Worm (Caenorhabditis elegans) whole organism, L4 larva: ENCODE measurements around the gene sand-1.

Experiments
- F26F4.8 ChIP-seq: fragments of 200-800 bp; sonication (Bioruptor generic); conservative IDR thresholded peaks from 2 replicates; pipeline ENCODE4 v1.3.6; 2022; ENCODE audit warnings: missing genetic modification characterization, missing compliant biosample characterization
- F44E2.7 ChIP-seq: fragments of 200-800 bp; sonication (Bioruptor generic); IDR thresholded peaks from 2 replicates; pipeline ENCODE4 v2.1.2; 2022; ENCODE audit warnings: missing genetic modification characterization, missing compliant biosample characterization
- Y5F2A.4 ChIP-seq: fragments of 200-800 bp; sonication (Bioruptor generic); optimal IDR thresholded peaks from 2 replicates; lab custom pipeline; 2018; ENCODE audit warnings: mild to moderate bottlenecking, missing genetic modification characterization, missing compliant biosample characterization
- aha-1 ChIP-seq: fragments of 150-350 bp; peaks from one replicate; lab custom pipeline; 2014; ENCODE audit warnings: missing biosample characterization, missing genetic modification characterization
- ceh-20 ChIP-seq: fragments of 200-800 bp; sonication (Bioruptor generic); IDR thresholded peaks from 2 replicates; pipeline ENCODE4 v1.3.6; 2022; ENCODE audit warnings: missing genetic modification reagents, missing genetic modification characterization, missing compliant biosample characterization
- ceh-82 ChIP-seq: sonication (generic microtip); optimal IDR thresholded peaks from 2 replicates; lab custom pipeline; 2017; ENCODE audit warnings: missing biosample characterization, missing genetic modification characterization
- ces-1 ChIP-seq: fragments of 150-350 bp; sonication (generic microtip); optimal IDR thresholded peaks from 4 replicates; lab custom pipeline; 2014; ENCODE audit warnings: missing biosample characterization, missing genetic modification reagents, missing genetic modification characterization
- ctbp-1 ChIP-seq: fragments of 200-800 bp; sonication (Bioruptor generic); IDR thresholded peaks from 2 replicates; pipeline ENCODE4 v1.3.6; 2022; ENCODE audit warnings: missing genetic modification reagents, missing genetic modification characterization, missing compliant biosample characterization
- daf-12 ChIP-seq: fragments of 150-350 bp; optimal IDR thresholded peaks from 2 replicates; lab custom pipeline; 2014; ENCODE audit warnings: missing biosample characterization, missing genetic modification reagents, missing genetic modification characterization
- daf-16 ChIP-seq, 3 experiments: sonication (generic microtip); optimal IDR thresholded peaks; 2 replicates each; lab custom pipeline; 2016 to 2017; ENCODE audit warnings: missing genetic modification characterization in 3 of 3, missing genetic modification reagents in 3 of 3, mild to moderate bottlenecking in 2 of 3, missing compliant biosample characterization in 2 of 3, missing biosample characterization in 1 of 3, moderate library complexity in 1 of 3
- daf-19 ChIP-seq: fragments of 200-800 bp; sonication (Bioruptor generic); conservative IDR thresholded peaks from 2 replicates; pipeline ENCODE4 v1.3.6; 2022; ENCODE audit warnings: missing genetic modification characterization, missing compliant biosample characterization
- dmd-6 ChIP-seq: fragments of 200-800 bp; sonication (Bioruptor generic); IDR thresholded peaks from 2 replicates; pipeline ENCODE4 v1.3.6; 2022; ENCODE audit warnings: missing genetic modification reagents, missing genetic modification characterization, missing compliant biosample characterization
- dmd-8 ChIP-seq: fragments of 200-800 bp; sonication (Bioruptor generic); IDR thresholded peaks from 2 replicates; pipeline ENCODE4 v1.3.6; 2022; ENCODE audit warnings: missing genetic modification characterization, missing compliant biosample characterization
- dve-1 ChIP-seq: sonication (generic microtip); optimal IDR thresholded peaks from 2 replicates; lab custom pipeline; 2017; ENCODE audit warnings: antibody characterized with exemption, mild to moderate bottlenecking, missing genetic modification characterization, missing compliant biosample characterization; ENCODE audit not compliant: insufficient read depth
- hlh-11 ChIP-seq: fragments of 200-800 bp; sonication (Bioruptor generic); optimal IDR thresholded peaks from 2 replicates; lab custom pipeline; 2018; ENCODE audit warnings: mild to moderate bottlenecking, missing genetic modification characterization, missing compliant biosample characterization
- hmg-1.1 ChIP-seq: fragments of 200-800 bp; sonication (Bioruptor generic); IDR thresholded peaks from 2 replicates; pipeline ENCODE4 v1.3.6; 2022; ENCODE audit warnings: missing genetic modification reagents, missing genetic modification characterization, missing compliant biosample characterization
- lim-7 ChIP-seq: fragments of 200-800 bp; sonication (Bioruptor generic); IDR thresholded peaks from 2 replicates; pipeline ENCODE4 v1.3.6; 2022; ENCODE audit warnings: missing genetic modification characterization, missing compliant biosample characterization
- lin-1 ChIP-seq: fragments of 200-800 bp; sonication (Bioruptor generic); IDR thresholded peaks from 2 replicates; pipeline ENCODE4 v1.3.6; 2022; ENCODE audit warnings: missing genetic modification reagents, missing genetic modification characterization, missing compliant biosample characterization
- lin-39 ChIP-seq: fragments of 150-350 bp; optimal IDR thresholded peaks from 2 replicates; lab custom pipeline; 2014; ENCODE audit warnings: missing biosample characterization, missing genetic modification reagents, missing genetic modification characterization
- madf-9 ChIP-seq: fragments of 200-800 bp; sonication (Bioruptor generic); conservative IDR thresholded peaks from 2 replicates; pipeline ENCODE4 v1.3.6; 2022; ENCODE audit warnings: missing genetic modification reagents, missing genetic modification characterization, missing compliant biosample characterization
- mdt-29 ChIP-seq: fragments of 200-800 bp; sonication (Bioruptor generic); IDR thresholded peaks from 2 replicates; pipeline ENCODE4 v1.3.6; 2022; ENCODE audit warnings: missing genetic modification reagents, missing genetic modification characterization, missing compliant biosample characterization
- mep-1 ChIP-seq: fragments of 150-350 bp; sonication (generic microtip); optimal IDR thresholded peaks from 3 replicates; lab custom pipeline; 2014; ENCODE audit warnings: missing biosample characterization, missing genetic modification characterization
- nhr-10 ChIP-seq: fragments of 150-350 bp; optimal IDR thresholded peaks from 2 replicates; lab custom pipeline; 2014; ENCODE audit warnings: missing biosample characterization, missing genetic modification characterization
- nhr-102 ChIP-seq: sonication (generic microtip); optimal IDR thresholded peaks from 2 replicates; lab custom pipeline; 2016; ENCODE audit warnings: mild to moderate bottlenecking, missing genetic modification characterization, moderate library complexity, missing compliant biosample characterization
- nhr-11 ChIP-seq: fragments of 150-350 bp; optimal IDR thresholded peaks from 2 replicates; lab custom pipeline; 2014; ENCODE audit warnings: missing biosample characterization, missing genetic modification characterization
- nhr-28 ChIP-seq: fragments of 150-350 bp; optimal IDR thresholded peaks from 2 replicates; lab custom pipeline; 2014; ENCODE audit warnings: missing biosample characterization, missing genetic modification characterization
- nhr-48 ChIP-seq: sonication (generic microtip); optimal IDR thresholded peaks from 2 replicates; lab custom pipeline; 2016; ENCODE audit warnings: mild to moderate bottlenecking, missing genetic modification characterization, missing compliant biosample characterization
- nhr-76 ChIP-seq: fragments of 150-350 bp; optimal IDR thresholded peaks from 2 replicates; lab custom pipeline; 2014; ENCODE audit warnings: missing biosample characterization, missing genetic modification characterization
- php-3 ChIP-seq: fragments of 200-800 bp; sonication (Bioruptor generic); IDR thresholded peaks from 2 replicates; pipeline ENCODE4 v1.3.6; 2022; ENCODE audit warnings: missing genetic modification reagents, missing genetic modification characterization, missing compliant biosample characterization
- skn-1 ChIP-seq: fragments of 150-350 bp; optimal IDR thresholded peaks from 2 replicates; lab custom pipeline; 2014; ENCODE audit warnings: missing biosample characterization, missing genetic modification characterization
- snpc-1.2 ChIP-seq: fragments of 200-800 bp; sonication (Bioruptor generic); IDR thresholded peaks from 2 replicates; pipeline ENCODE4 v1.3.6; 2022; ENCODE audit warnings: missing genetic modification reagents, missing genetic modification characterization, missing compliant biosample characterization
- snpc-4 ChIP-seq: fragments of 150-350 bp; optimal IDR thresholded peaks from 2 replicates; lab custom pipeline; 2014; ENCODE audit warnings: missing biosample characterization, missing genetic modification characterization
- tag-97 ChIP-seq: fragments of 200-800 bp; sonication (Bioruptor generic); IDR thresholded peaks from 2 replicates; pipeline ENCODE4 v1.3.6; 2022; ENCODE audit warnings: missing genetic modification characterization, missing compliant biosample characterization
- tra-1 ChIP-seq: fragments of 200-800 bp; sonication (Bioruptor generic); IDR thresholded peaks from 2 replicates; pipeline ENCODE4 v1.3.6; 2022; ENCODE audit warnings: missing genetic modification reagents, missing genetic modification characterization, missing compliant biosample characterization
- unc-130 ChIP-seq: sonication (generic microtip); optimal IDR thresholded peaks from 2 replicates; lab custom pipeline; 2016; ENCODE audit warnings: missing genetic modification reagents, missing genetic modification characterization, missing compliant biosample characterization
- zip-11 ChIP-seq: fragments of 200-800 bp; sonication (Bioruptor generic); IDR thresholded peaks from 2 replicates; pipeline ENCODE4 v1.3.6; 2022; ENCODE audit warnings: missing genetic modification characterization, missing compliant biosample characterization
- zip-2 ChIP-seq: fragments of 150-350 bp; optimal IDR thresholded peaks from 2 replicates; lab custom pipeline; 2014; ENCODE audit warnings: missing biosample characterization, missing genetic modification characterization

The sand-1 gene

ce11 chrIV:5380140-5380539, 13.5 kb downstream of the sand-1 start:
- TF ChIP-seq hmg-1.1 (GFP tag; lab: Robert Waterston, UW) (no peak), madf-9 (GFP tag; lab: Robert Waterston, UW) (no peak), dve-1 (tag; lab: Kevin White, UChicago) (peak; percentile 70), dmd-6 (peak; percentile 77), zip-11 (GFP tag; lab: Robert Waterston, UW) (no peak), nhr-28 (tag; lab: Kevin White, UChicago) (peak; percentile 53), tra-1 (GFP tag; lab: Robert Waterston, UW) (peak; percentile 61; the same call in 1 of the 2 replicates), hlh-11 (tag; lab: Kevin White, UChicago) (peak; percentile 14), daf-16 (GFP tag; optimal IDR thresholded peaks at IDR 0.05; lab: Kevin White, UChicago) (no peak), daf-16 (tag; optimal IDR thresholded peaks at IDR 0.05; lab: Kevin White, UChicago) (peak; percentile 65), skn-1 (no peak), zip-2 (tag; lab: Kevin White, UChicago) (no peak), mdt-29 (GFP tag; lab: Robert Waterston, UW) (no peak), php-3 (GFP tag; lab: Robert Waterston, UW) (0 out of 2 replicates have a peak, but pooled peaks have one; percentile 16), F44E2.7 (GFP tag; lab: Robert Waterston, UW) (no peak)

ce11 chrIV:5381334-5381733, 14.7 kb downstream of the sand-1 start, which contains the start of gene F41H10.2:
Gene F41H10.2, plus strand, starts transcription at chrIV:5381634.
- TF ChIP-seq F26F4.8 (no peak), unc-130 (GFP tag; lab: Kevin White, UChicago) (no peak), hmg-1.1 (GFP tag; lab: Robert Waterston, UW) (no peak), aha-1 (peak; percentile 66), daf-12 (tag; lab: Kevin White, UChicago) (no peak), tra-1 (GFP tag; lab: Robert Waterston, UW) (no peak)

- TF ChIP-seq lin-39 (tag; lab: Kevin White, UChicago) (no peak), ceh-82 (tag; lab: Kevin White, UChicago) (no peak), nhr-10 (tag; lab: Kevin White, UChicago) (no peak), lim-7 (GFP tag; lab: Robert Waterston, UW) (no peak), nhr-48 (tag; lab: Kevin White, UChicago) (no peak), lin-1 (GFP tag; lab: Robert Waterston, UW) (no peak), snpc-4 (tag; lab: Kevin White, UChicago) (no peak), daf-19 (GFP tag; lab: Robert Waterston, UW) (no peak), zip-2 (tag; lab: Kevin White, UChicago) (no peak), nhr-76 (tag; lab: Kevin White, UChicago) (no peak), F26F4.8 (no peak), nhr-102 (no peak), hmg-1.1 (GFP tag; lab: Robert Waterston, UW) (no peak)
Measured at ce11 chrIV:5382609-5383008, 15.9 kb downstream of the sand-1 start, which contains the start of gene F41H10.1. Gene F41H10.1, plus strand, starts transcription at chrIV:5382909.

- no peak for TF ChIP-seq ces-1 (GFP tag; lab: Kevin White, UChicago)
- TF ChIP-seq tag-97 = no peak
- no peak for TF ChIP-seq dmd-8
- no peak for TF ChIP-seq Y5F2A.4
- TF ChIP-seq skn-1 = no peak
- no peak for TF ChIP-seq snpc-4 (tag; lab: Kevin White, UChicago)
- TF ChIP-seq nhr-11 (tag; lab: Kevin White, UChicago) = no peak
- TF ChIP-seq ceh-20 = no peak
- TF ChIP-seq ctbp-1 (GFP tag; lab: Robert Waterston, UW) = no peak
- TF ChIP-seq mep-1 (tag; lab: Kevin White, UChicago) = no peak
- no peak for TF ChIP-seq nhr-10 (tag; lab: Kevin White, UChicago)
- TF ChIP-seq dmd-6 = no peak
- TF ChIP-seq snpc-1.2 = no peak
Measured at ce11 chrIV:5385020-5385419, 18.4 kb downstream of the sand-1 start, which contains the start of gene F41H10.12. Gene F41H10.12, plus strand, starts transcription at chrIV:5385320.
